Worm (Caenorhabditis elegans) whole organism, L4/young adult: Measurements from ENCODE around the gene R11D1.2.

Experiments used
- W03F9.2 ChIP-seq: fragments of 150-350 bp; optimal IDR thresholded peaks from 2 replicates; lab custom pipeline; 2014; ENCODE audit warnings: missing biosample characterization, missing genetic modification characterization
- dao-5 ChIP-seq: sonication (generic microtip); optimal IDR thresholded peaks from 2 replicates; lab custom pipeline; 2016; ENCODE audit warnings: missing genotype, missing genetic modification characterization, moderate library complexity, missing compliant biosample characterization
- him-1 ChIP-seq: sonication (generic microtip); optimal IDR thresholded peaks from 2 replicates; lab custom pipeline; 2016; ENCODE audit warnings: missing genotype, missing genetic modification reagents, missing genetic modification characterization, missing compliant biosample characterization

- TF ChIP-seq him-1 (no peak), dao-5 (tag; lab: Kevin White, UChicago) (no peak), W03F9.2 (tag; lab: Kevin White, UChicago) (no peak)
Observed at ce11 chrV:12716447-12716846, 8.0 kb downstream of the R11D1.2 start, which contains the start of gene str-178.
